Worm (Caenorhabditis elegans): ENCODE measurements around the gene hphd-1.
"Not testable (repeated sequence)": the region's sequence is repeated elsewhere in the genome, so short reads cannot be mapped to it uniquely, and the experiment has no call there.

Gene hphd-1

ce11 chrII:13031649-13032191 lies 35.3 kb upstream of the hphd-1 start, which contains the start of gene F18A11.2:
Gene F18A11.2 (plus strand): TSS chrII:13031699.
- TF ChIP-seq sma-9 (GFP tag; optimal IDR thresholded peaks at IDR 0.05); sma-9 (tag; optimal IDR thresholded peaks at IDR 0.05); lin-39 (tag; optimal IDR thresholded peaks at IDR 0.05); mdl-1 (tag; optimal IDR thresholded peaks at IDR 0.05): not testable (repeated sequence)

- peak; percentile 14 for TF ChIP-seq gmeb-1 (tag; optimal IDR thresholded peaks at IDR 0.05)
- TF ChIP-seq ZK546.5 (tag; optimal IDR thresholded peaks at IDR 0.05), result no peak
- TF ChIP-seq nhr-25 (tag; optimal IDR thresholded peaks at IDR 0.05), result peak; percentile 74
- no peak for TF ChIP-seq lin-39 (tag; optimal IDR thresholded peaks at IDR 0.05)
- TF ChIP-seq elt-3 (tag; optimal IDR thresholded peaks at IDR 0.05), result no peak
- TF ChIP-seq sem-4 (tag; optimal IDR thresholded peaks at IDR 0.05), result peak; percentile 47
- TF ChIP-seq nhr-10 (tag; optimal IDR thresholded peaks at IDR 0.05), result no peak
- TF ChIP-seq nhr-23 (tag; optimal IDR thresholded peaks at IDR 0.05), result no peak
- TF ChIP-seq crh-2 (tag; optimal IDR thresholded peaks at IDR 0.05), result peak; percentile 64
- TF ChIP-seq ztf-11 (tag; optimal IDR thresholded peaks at IDR 0.05), result no peak
- TF ChIP-seq nhr-77 (tag; optimal IDR thresholded peaks at IDR 0.05), result no peak
- TF ChIP-seq alr-1 (tag; optimal IDR thresholded peaks at IDR 0.05), result no peak
- no peak for TF ChIP-seq lin-13 (GFP tag; optimal IDR thresholded peaks at IDR 0.05)
- TF ChIP-seq unc-55 (GFP tag; optimal IDR thresholded peaks at IDR 0.05), result peak; percentile 44
- TF ChIP-seq Y55F3AM.14 (GFP tag; optimal IDR thresholded peaks at IDR 0.05), result no peak
- TF ChIP-seq unc-62 (GFP tag; optimal IDR thresholded peaks at IDR 0.05), result no peak
- peak; percentile 58 for TF ChIP-seq C34F6.9 (tag; optimal IDR thresholded peaks at IDR 0.05)
- no peak for TF ChIP-seq R02D3.7 (tag; optimal IDR thresholded peaks at IDR 0.05)
- TF ChIP-seq sma-3 (GFP tag; optimal IDR thresholded peaks at IDR 0.05), result peak; percentile 35
- no peak for TF ChIP-seq aly-2 (tag; optimal IDR thresholded peaks at IDR 0.05)
- TF ChIP-seq sma-9 (GFP tag; optimal IDR thresholded peaks at IDR 0.05), result peak; percentile 53
- no peak for TF ChIP-seq sma-9 (tag; optimal IDR thresholded peaks at IDR 0.05)
- peak; percentile 66 for TF ChIP-seq blmp-1 (tag; optimal IDR thresholded peaks at IDR 0.05; ENCODE audit: insufficient read depth)
- TF ChIP-seq egl-27 (tag; optimal IDR thresholded peaks at IDR 0.05), result peak; percentile 12
- TF ChIP-seq ztf-4 (tag; optimal IDR thresholded peaks at IDR 0.05), result no peak
- peak; percentile 85 for TF ChIP-seq F13H6.1 (tag; optimal IDR thresholded peaks at IDR 0.05)
- TF ChIP-seq nhr-11 (tag; optimal IDR thresholded peaks at IDR 0.05), result no peak
- TF ChIP-seq lsy-2 (tag; optimal IDR thresholded peaks at IDR 0.05), result peak in 1 of 2 experiments; percentile 65
- no peak for TF ChIP-seq ama-1 (optimal IDR thresholded peaks at IDR 0.05)
- no peak for TF ChIP-seq lin-11 (tag; optimal IDR thresholded peaks at IDR 0.05)
- TF ChIP-seq nhr-6 (tag; optimal IDR thresholded peaks at IDR 0.05), result no peak
- no peak for TF ChIP-seq dmd-4 (tag; optimal IDR thresholded peaks at IDR 0.05)
- TF ChIP-seq nhr-237 (tag; optimal IDR thresholded peaks at IDR 0.05), result no peak
- no peak for TF ChIP-seq zag-1 (tag; optimal IDR thresholded peaks at IDR 0.05)
- TF ChIP-seq skn-1 (tag; optimal IDR thresholded peaks at IDR 0.05), result peak; percentile 20
- TF ChIP-seq mbf-1 (tag; optimal IDR thresholded peaks at IDR 0.05), result no peak
- no peak for TF ChIP-seq snpc-4 (tag; optimal IDR thresholded peaks at IDR 0.05)
- TF ChIP-seq nhr-12 (tag; optimal IDR thresholded peaks at IDR 0.05), result no peak
- TF ChIP-seq ceh-82 (tag; optimal IDR thresholded peaks at IDR 0.05), result no peak
- peak; percentile 66 for TF ChIP-seq fos-1 (tag; optimal IDR thresholded peaks at IDR 0.05)
- TF ChIP-seq elt-1 (tag; optimal IDR thresholded peaks at IDR 0.05), result no peak
- TF ChIP-seq mab-5 (tag; optimal IDR thresholded peaks at IDR 0.05), result no peak
- TF ChIP-seq unc-39 (tag; optimal IDR thresholded peaks at IDR 0.05), result no peak
- peak in 1 of 2 experiments; percentile 6 for TF ChIP-seq mdl-1 (tag; optimal IDR thresholded peaks at IDR 0.05)
- TF ChIP-seq nhr-129 (tag; optimal IDR thresholded peaks at IDR 0.05), result peak; percentile 70
- TF ChIP-seq ztf-1 (GFP tag; conservative IDR thresholded peaks at IDR 0.05), result no peak
- TF ChIP-seq nhr-21 (tag; optimal IDR thresholded peaks at IDR 0.05), result peak; percentile 46
- TF ChIP-seq peb-1 (tag; optimal IDR thresholded peaks at IDR 0.05), result no peak
- TF ChIP-seq ceh-16 (tag; optimal IDR thresholded peaks at IDR 0.05), result no peak
These were observed 34.3 kb upstream of the hphd-1 start for ce11 chrII:13030567-13031188.
